Worm (Caenorhabditis elegans) whole organism, L1 larva: ENCODE results near the gene R11D1.1.

Experiments used
- lsy-2 ChIP-seq, 2 experiments: fragments of 150-350 bp; optimal IDR thresholded peaks; 2 replicates each; lab custom pipeline; 2014; ENCODE audit warnings: missing biosample characterization in 2 of 2, missing genetic modification characterization in 2 of 2
- swsn-7 ChIP-seq: sonication (generic microtip); optimal IDR thresholded peaks from 2 replicates; lab custom pipeline; 2016; ENCODE audit warnings: missing genetic modification characterization, missing compliant biosample characterization
- tbx-2 ChIP-seq: sonication (generic microtip); optimal IDR thresholded peaks from 2 replicates; lab custom pipeline; 2016; ENCODE audit warnings: missing genetic modification characterization, missing compliant biosample characterization

DNA sequence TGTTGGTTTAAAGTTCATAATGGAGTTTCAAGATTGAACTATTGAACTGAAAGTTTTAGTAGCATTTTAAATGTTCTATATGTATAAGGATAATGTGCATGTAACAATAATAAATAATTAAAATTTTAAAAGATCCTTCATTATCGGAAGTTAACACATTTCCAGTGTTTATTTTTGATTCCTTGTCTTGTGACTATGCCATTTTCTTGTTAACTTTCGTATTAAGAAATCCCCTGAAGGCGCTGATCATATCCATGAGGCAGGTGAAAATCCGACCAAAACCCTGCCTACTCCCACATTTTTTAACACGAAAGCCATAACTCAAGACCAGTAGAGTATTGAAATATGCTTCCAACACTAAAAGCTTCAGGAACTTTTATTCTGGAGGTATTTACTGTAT, 15.5 kb downstream of the R11D1.1 start, which contains the start of gene R11D1.7:
- TF ChIP-seq tbx-2 (tag; lab: Kevin White, UChicago) (no peak), lsy-2 (tag; optimal IDR thresholded peaks at IDR 0.05; lab: Kevin White, UChicago) (no peak), swsn-7 (tag; lab: Kevin White, UChicago) (no peak)
